Worm (Caenorhabditis elegans) whole organism, L1 larva: ENCODE results near the gene cal-5.

Source experiments
- ama-1 ChIP-seq: fragments of 150-350 bp; optimal IDR thresholded peaks from 2 replicates; lab custom pipeline; 2014
- ces-1 ChIP-seq: fragments of 150-350 bp; optimal IDR thresholded peaks from 2 replicates; lab custom pipeline; 2014; ENCODE audit warnings: missing biosample characterization, missing genetic modification reagents, missing genetic modification characterization
- fos-1 ChIP-seq: fragments of 150-350 bp; optimal IDR thresholded peaks from 2 replicates; lab custom pipeline; 2014; ENCODE audit warnings: missing biosample characterization, missing genetic modification characterization
- irx-1 ChIP-seq: sonication (generic microtip); optimal IDR thresholded peaks from 2 replicates; lab custom pipeline; 2016; ENCODE audit warnings: missing genetic modification characterization, missing compliant biosample characterization
- lin-39 ChIP-seq: fragments of 150-350 bp; optimal IDR thresholded peaks from 2 replicates; lab custom pipeline; 2014; ENCODE audit warnings: missing biosample characterization, missing genetic modification reagents, missing genetic modification characterization
- mdl-1 ChIP-seq, 2 experiments: fragments of 150-350 bp; optimal IDR thresholded peaks; 2 replicates each; lab custom pipeline; 2014 to 2017; ENCODE audit warnings: missing biosample characterization in 2 of 2, missing genetic modification characterization in 2 of 2, inconsistent platforms in 1 of 2
- mep-1 ChIP-seq: fragments of 150-350 bp; optimal IDR thresholded peaks from 2 replicates; lab custom pipeline; 2014; ENCODE audit warnings: missing biosample characterization, missing genetic modification characterization
- nhr-12 ChIP-seq: sonication (generic microtip); optimal IDR thresholded peaks from 2 replicates; lab custom pipeline; 2017; ENCODE audit warnings: missing biosample characterization, missing genetic modification characterization
- nhr-76 ChIP-seq: sonication (generic microtip); optimal IDR thresholded peaks from 2 replicates; lab custom pipeline; 2017; ENCODE audit warnings: missing biosample characterization, missing genetic modification characterization
- sox-4 ChIP-seq: sonication (generic microtip); optimal IDR thresholded peaks from 2 replicates; lab custom pipeline; 2016; ENCODE audit warnings: missing genetic modification characterization, missing compliant biosample characterization
- unc-62 ChIP-seq: fragments of 150-350 bp; optimal IDR thresholded peaks from 2 replicates; lab custom pipeline; 2014; ENCODE audit warnings: missing biosample characterization, missing genetic modification reagents, missing genetic modification characterization
- unc-98 ChIP-seq: fragments of 200-800 bp; sonication (Bioruptor generic); IDR thresholded peaks from 2 replicates; pipeline ENCODE4 v1.3.6; 2022; ENCODE audit warnings: missing genetic modification characterization, missing compliant biosample characterization

DNA sequence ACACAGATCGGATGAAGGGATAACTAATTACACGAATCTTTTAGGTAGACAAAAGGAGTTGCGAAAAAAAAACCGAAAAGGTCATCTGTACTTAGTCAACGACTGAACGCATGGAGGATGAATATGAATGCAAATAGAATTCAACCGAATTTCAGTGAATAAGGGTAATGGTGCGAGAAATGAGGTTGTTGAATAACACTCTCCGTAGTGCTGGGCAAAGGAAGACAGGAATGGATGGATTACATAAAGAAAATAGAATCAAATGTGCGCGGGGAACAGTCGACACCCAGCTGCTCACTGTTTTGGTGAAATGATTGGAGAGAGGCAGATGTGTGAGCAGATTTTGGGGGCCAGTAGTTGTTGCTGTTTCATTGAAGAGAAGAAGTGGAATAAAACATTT is 46.5 kb upstream of the cal-5 start:
- TF ChIP-seq nhr-76 (tag; lab: Kevin White, UChicago) (no peak), unc-98 (no peak), lin-39 (no peak), fos-1 (tag; lab: Kevin White, UChicago) (no peak), ces-1 (GFP tag; lab: Kevin White, UChicago) (no peak), ama-1 (lab: Kevin White, UChicago) (no peak), unc-62 (no peak), irx-1 (tag; lab: Kevin White, UChicago) (no peak), mep-1 (tag; lab: Kevin White, UChicago) (no peak), mdl-1 (tag; optimal IDR thresholded peaks at IDR 0.05; lab: Kevin White, UChicago) (no peak), sox-4 (no peak), nhr-12 (tag; lab: Kevin White, UChicago) (no peak)
